Fruit fly (Drosophila melanogaster): ENCODE data around the gene vib.
A peak's percentile ranks its signal among the peaks of the same experiment; 100 is the strongest.

DNA sequence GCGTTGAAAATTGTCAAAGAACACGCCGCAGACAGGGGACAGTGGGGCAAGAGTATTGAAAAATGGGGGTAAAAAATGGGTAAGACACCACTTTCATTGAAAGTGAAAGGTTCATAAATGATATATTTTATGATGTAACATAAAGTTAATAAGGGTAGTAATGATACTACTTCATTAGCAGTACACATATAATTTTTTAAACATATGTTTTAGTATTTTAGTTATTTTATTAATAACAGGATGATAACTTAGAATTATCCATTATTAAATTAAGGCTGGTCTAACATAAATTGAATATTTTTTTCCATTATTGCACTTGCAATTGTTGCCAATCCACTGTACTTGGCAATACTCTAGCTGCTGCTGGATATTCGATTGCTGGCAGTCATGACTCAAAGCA lies 47.6 kb upstream of the vib start:
- TF ChIP-seq Blimp-1 (GFP tag; optimal IDR thresholded peaks at IDR 0.05) (no peak), svp (GFP tag) (peak; percentile 3), fd85E (GFP tag; optimal IDR thresholded peaks at IDR 0.05) (no peak), acj6 (GFP tag; optimal IDR thresholded peaks at IDR 0.05) (peak; percentile 59), Lpt (GFP tag; optimal IDR thresholded peaks at IDR 0.05) (peak; percentile 75), Smox (GFP tag; optimal IDR thresholded peaks at IDR 0.05) (peak; percentile 26), dsx (GFP tag; optimal IDR thresholded peaks at IDR 0.05; ENCODE audit: poor library complexity, severe bottlenecking) (peak; percentile 54), CG32006 (GFP tag; optimal IDR thresholded peaks at IDR 0.05) (peak; percentile 90), Sox15 (GFP tag; optimal IDR thresholded peaks at IDR 0.05) (no peak), topi (GFP tag; optimal IDR thresholded peaks at IDR 0.05) (no peak), CG16779 (tag; optimal IDR thresholded peaks at IDR 0.05) (peak; percentile 56), CG8632 (GFP tag; optimal IDR thresholded peaks at IDR 0.05) (peak; percentile 41), CG6276 (GFP tag; optimal IDR thresholded peaks at IDR 0.05) (peak; percentile 86)

Measured in whole organism, prepupa.